Fruit fly (Drosophila melanogaster) whole organism: ENCODE measurements around the gene CG11598.

ENCODE experiments used
- CG8478 ChIP-seq: fragments of >200 bp; optimal IDR thresholded peaks from 2 replicates; lab custom pipeline; 2018; ENCODE audit warnings: inconsistent platforms
- Dll ChIP-seq: fragments of >200 bp; optimal IDR thresholded peaks from 2 replicates; lab custom pipeline; 2017
- EcR ChIP-seq, 2 experiments: fragments of >200 bp; optimal IDR thresholded peaks; 2 replicates each; lab custom pipeline; 2017; ENCODE audit warnings: missing biosample characterization in 2 of 2, missing genetic modification characterization in 2 of 2, missing genetic modification reagents in 2 of 2
- pan ChIP-seq: fragments of >200 bp; optimal IDR thresholded peaks from 2 replicates; lab custom pipeline; 2017
- psq ChIP-seq: fragments of >200 bp; optimal IDR thresholded peaks from 2 replicates; lab custom pipeline; 2017
- usp ChIP-seq: fragments of >200 bp; optimal IDR thresholded peaks from 2 replicates; lab custom pipeline; 2017; ENCODE audit warnings: missing biosample characterization, missing genetic modification characterization, mixed read lengths

dm6 chr3R:12637961-12638531 lies 3.3 kb downstream of the CG11598 start, which contains the start of gene CG11608:
- TF ChIP-seq psq (lab: Kevin White, UChicago): no peak
- no peak for TF ChIP-seq CG8478 (lab: Kevin White, UChicago)
- TF ChIP-seq EcR (GFP tag; optimal IDR thresholded peaks at IDR 0.05; lab: Kevin White, UChicago): no peak
- no peak for TF ChIP-seq pan
- no peak for TF ChIP-seq usp (GFP tag; lab: Kevin White, UChicago)
- no peak for TF ChIP-seq Dll (lab: Kevin White, UChicago)
